Worm (Caenorhabditis elegans): ENCODE results near the gene B0244.9.
A peak's percentile ranks its signal among the peaks of the same experiment; 100 is the strongest.

The B0244.9 gene

DNA sequence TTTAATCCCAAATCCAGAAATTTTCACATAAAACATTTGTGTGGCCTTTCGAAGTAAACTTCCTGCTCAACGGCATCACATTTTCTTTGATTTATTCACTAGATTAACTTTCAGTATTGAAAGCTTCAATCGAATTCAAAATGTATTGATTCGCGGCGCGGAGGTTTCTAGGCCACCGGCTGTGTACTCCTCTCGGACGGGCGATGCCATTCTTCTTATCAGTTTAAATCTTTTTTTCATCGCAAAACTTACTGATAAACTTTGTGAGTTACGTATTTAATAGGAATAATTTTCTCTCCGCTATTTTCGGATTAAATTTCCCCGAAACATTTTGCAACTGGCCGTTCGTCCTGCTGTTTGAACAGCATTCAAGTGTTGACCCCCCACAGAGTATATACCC, 8.9 kb downstream of the B0244.9 start (continued):
- TF ChIP-seq ztf-4 (tag; optimal IDR thresholded peaks at IDR 0.05) (peak; percentile 69), vab-15 (tag; optimal IDR thresholded peaks at IDR 0.05) (no peak), ceh-63 (GFP tag; optimal IDR thresholded peaks at IDR 0.05) (no peak), mef-2 (tag; optimal IDR thresholded peaks at IDR 0.05) (no peak), snpc-4 (tag; optimal IDR thresholded peaks at IDR 0.05) (no peak), elt-2 (tag; optimal IDR thresholded peaks at IDR 0.05) (peak; percentile 96), dpl-1 (GFP tag; optimal IDR thresholded peaks at IDR 0.05) (peak; percentile 81 to 91 (median 90)), elt-3 (tag; optimal IDR thresholded peaks at IDR 0.05) (peak in 3 of 6 experiments; percentile 5 to 68 (median 33)), egl-13 (tag; optimal IDR thresholded peaks at IDR 0.05) (peak; percentile 80), jun-1 (tag; optimal IDR thresholded peaks at IDR 0.05) (peak; percentile 61), swsn-7 (tag; optimal IDR thresholded peaks at IDR 0.05) (peak; percentile 78), ceh-90 (tag; optimal IDR thresholded peaks at IDR 0.05) (peak; percentile 94), zip-4 (GFP tag; optimal IDR thresholded peaks at IDR 0.05) (peak; percentile 51), ztf-11 (tag; optimal IDR thresholded peaks at IDR 0.05) (peak in 1 of 2 experiments; percentile 88), nhr-71 (tag; optimal IDR thresholded peaks at IDR 0.05) (peak; percentile 91), skn-1 (tag; optimal IDR thresholded peaks at IDR 0.05) (peak; percentile 52), zag-1 (tag; optimal IDR thresholded peaks at IDR 0.05) (no peak), unc-130 (tag; optimal IDR thresholded peaks at IDR 0.05) (peak; percentile 71), fkh-10 (GFP tag; optimal IDR thresholded peaks at IDR 0.05) (peak; percentile 34), nhr-19 (GFP tag; conservative IDR thresholded peaks at IDR 0.05) (peak; percentile 85), pqm-1 (tag; optimal IDR thresholded peaks at IDR 0.05) (no peak), alr-1 (tag; optimal IDR thresholded peaks at IDR 0.05; ENCODE audit: borderline replicate concordance) (no peak), mab-9 (GFP tag; IDR thresholded peaks at IDR 0.05) (peak; percentile 60), ces-1 (GFP tag; optimal IDR thresholded peaks at IDR 0.05) (no peak), aha-1 (tag; optimal IDR thresholded peaks at IDR 0.05) (no peak), rnt-1 (tag; optimal IDR thresholded peaks at IDR 0.05) (peak; percentile 98), nhr-12 (tag; optimal IDR thresholded peaks at IDR 0.05) (no peak), lsy-2 (tag; optimal IDR thresholded peaks at IDR 0.05) (peak; percentile 73 to 76), nhr-20 (tag; optimal IDR thresholded peaks at IDR 0.05) (peak; percentile 85), dsc-1 (tag; optimal IDR thresholded peaks at IDR 0.05) (peak; percentile 92), nhr-237 (tag; optimal IDR thresholded peaks at IDR 0.05) (no peak), C34B4.2 (tag; optimal IDR thresholded peaks at IDR 0.05) (no peak), F16B12.6 (tag; optimal IDR thresholded peaks at IDR 0.05) (no peak), unc-98 (GFP tag; IDR thresholded peaks at IDR 0.05) (no peak; the same call in 1 of the 2 replicates), Y116A8C.19 (tag; optimal IDR thresholded peaks at IDR 0.05; ENCODE audit: borderline replicate concordance) (peak; percentile 68), hlh-4 (tag; optimal IDR thresholded peaks at IDR 0.05) (peak; percentile 13), nhr-84 (tag; optimal IDR thresholded peaks at IDR 0.05) (no peak), pag-3 (tag; optimal IDR thresholded peaks at IDR 0.05; ENCODE audit: borderline replicate concordance, insufficient read depth) (peak; percentile 69), sptf-1 (tag; optimal IDR thresholded peaks at IDR 0.05) (no peak), lin-14 (GFP tag; optimal IDR thresholded peaks at IDR 0.05) (peak; percentile 77), ceh-8 (GFP tag; optimal IDR thresholded peaks at IDR 0.05) (peak; percentile 13), lir-3 (tag; optimal IDR thresholded peaks at IDR 0.05; ENCODE audit: poor library complexity) (peak; percentile 94), tbx-2 (tag; optimal IDR thresholded peaks at IDR 0.05) (peak; percentile 87), aly-2 (tag; optimal IDR thresholded peaks at IDR 0.05) (no peak), grh-1 (GFP tag; IDR thresholded peaks at IDR 0.05) (peak; percentile 65), lin-39 (tag; optimal IDR thresholded peaks at IDR 0.05) (peak; percentile 34), efl-3 (GFP tag; optimal IDR thresholded peaks at IDR 0.05) (peak; percentile 37), nhr-76 (tag; optimal IDR thresholded peaks at IDR 0.05) (no peak), ama-1 (optimal IDR thresholded peaks at IDR 0.05) (no peak), mdl-1 (tag; optimal IDR thresholded peaks at IDR 0.05) (peak in 1 of 2 experiments; percentile 21), pax-3 (tag; optimal IDR thresholded peaks at IDR 0.05) (peak; percentile 86), isw-1 (GFP tag; IDR thresholded peaks at IDR 0.05) (peak; percentile 54), mep-1 (tag; optimal IDR thresholded peaks at IDR 0.05) (no peak)
